Worm (Caenorhabditis elegans) whole organism, midembryonic: ENCODE data around the gene C28D4.10.

Experiments
- T22C8.4 ChIP-seq: fragments of 200-800 bp; sonication (Bioruptor generic); IDR thresholded peaks from 2 replicates; pipeline ENCODE4 v1.3.6; 2022; ENCODE audit warnings: missing genetic modification characterization, missing compliant biosample characterization
- cog-1 ChIP-seq: sonication (generic microtip); optimal IDR thresholded peaks from 2 replicates; lab custom pipeline; 2016; ENCODE audit warnings: missing genetic modification characterization, missing compliant biosample characterization
- flt-1 ChIP-seq: fragments of 200-800 bp; sonication (Bioruptor generic); IDR thresholded peaks from 2 replicates; pipeline ENCODE4 v1.3.6; 2022; ENCODE audit warnings: missing genetic modification characterization, missing compliant biosample characterization
- tab-1 ChIP-seq: fragments of 200-800 bp; sonication (Bioruptor generic); IDR thresholded peaks from 2 replicates; pipeline ENCODE4 v1.3.6; 2022; ENCODE audit warnings: missing genetic modification characterization, missing compliant biosample characterization
- ztf-23 ChIP-seq: fragments of 200-800 bp; sonication (Bioruptor generic); IDR thresholded peaks from 2 replicates; pipeline ENCODE4 v1.3.6; 2022; ENCODE audit warnings: missing genetic modification reagents, missing genetic modification characterization, missing compliant biosample characterization

ce11 chrIV:9692874-9693273 is 45.4 kb upstream of the C28D4.10 start, which contains the start of gene twk-9:
- TF ChIP-seq flt-1 (GFP tag; lab: Robert Waterston, UW): no peak
- no peak for TF ChIP-seq T22C8.4 (GFP tag; lab: Robert Waterston, UW)
- TF ChIP-seq ztf-23 (GFP tag; lab: Robert Waterston, UW): no peak
- TF ChIP-seq cog-1 (tag; lab: Kevin White, UChicago): no peak
- no peak for TF ChIP-seq tab-1 (GFP tag; lab: Robert Waterston, UW)
